Worm (Caenorhabditis elegans): ENCODE measurements around the gene metr-1.
A peak's percentile ranks its signal among the peaks of the same experiment; 100 is the strongest.

Gene metr-1

DNA sequence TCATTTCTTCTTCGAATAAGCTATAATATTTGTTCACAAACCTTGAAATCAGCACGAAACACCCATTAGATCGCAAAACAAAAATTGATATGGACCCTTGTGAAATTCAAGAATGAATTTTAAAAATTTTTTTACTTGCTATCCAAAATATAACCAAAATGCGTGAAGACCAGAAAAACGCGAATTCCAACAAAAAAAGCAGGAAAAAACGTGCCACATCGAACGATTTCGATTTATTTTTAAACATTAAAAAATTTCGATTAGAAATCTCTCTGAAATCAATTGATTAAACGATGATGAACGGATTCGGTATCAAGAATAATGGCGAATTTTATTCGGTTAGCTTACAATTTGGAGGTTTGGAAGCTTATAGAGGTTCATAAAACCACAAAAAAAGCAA, 21.0 kb downstream of the metr-1 start, which contains the start of the genes tceb-3 and gskl-1:
Gene tceb-3, minus strand, starts transcription at position 101 of the 400 bp plus-strand sequence.
Gene gskl-1, plus strand, starts transcription at position 243 of the 400 bp plus-strand sequence.
- TF ChIP-seq lin-15B (tag; optimal IDR thresholded peaks at IDR 0.05) (no peak), irx-1 (tag; optimal IDR thresholded peaks at IDR 0.05) (no peak), hpl-2 (GFP tag; optimal IDR thresholded peaks at IDR 0.05) (no peak), lin-14 (GFP tag; optimal IDR thresholded peaks at IDR 0.05) (no peak), xbp-1 (tag; optimal IDR thresholded peaks at IDR 0.05) (no peak), skn-1 (tag; optimal IDR thresholded peaks at IDR 0.05) (no peak), ces-1 (GFP tag; optimal IDR thresholded peaks at IDR 0.05) (no peak), snu-23 (GFP tag; optimal IDR thresholded peaks at IDR 0.05) (no peak), unc-86 (tag; optimal IDR thresholded peaks at IDR 0.05) (no peak), hlh-4 (tag; optimal IDR thresholded peaks at IDR 0.05) (no peak), nhr-12 (tag; optimal IDR thresholded peaks at IDR 0.05) (no peak), mab-9 (GFP tag; IDR thresholded peaks at IDR 0.05) (no peak), nhr-85 (tag) (no peak)

DNA sequence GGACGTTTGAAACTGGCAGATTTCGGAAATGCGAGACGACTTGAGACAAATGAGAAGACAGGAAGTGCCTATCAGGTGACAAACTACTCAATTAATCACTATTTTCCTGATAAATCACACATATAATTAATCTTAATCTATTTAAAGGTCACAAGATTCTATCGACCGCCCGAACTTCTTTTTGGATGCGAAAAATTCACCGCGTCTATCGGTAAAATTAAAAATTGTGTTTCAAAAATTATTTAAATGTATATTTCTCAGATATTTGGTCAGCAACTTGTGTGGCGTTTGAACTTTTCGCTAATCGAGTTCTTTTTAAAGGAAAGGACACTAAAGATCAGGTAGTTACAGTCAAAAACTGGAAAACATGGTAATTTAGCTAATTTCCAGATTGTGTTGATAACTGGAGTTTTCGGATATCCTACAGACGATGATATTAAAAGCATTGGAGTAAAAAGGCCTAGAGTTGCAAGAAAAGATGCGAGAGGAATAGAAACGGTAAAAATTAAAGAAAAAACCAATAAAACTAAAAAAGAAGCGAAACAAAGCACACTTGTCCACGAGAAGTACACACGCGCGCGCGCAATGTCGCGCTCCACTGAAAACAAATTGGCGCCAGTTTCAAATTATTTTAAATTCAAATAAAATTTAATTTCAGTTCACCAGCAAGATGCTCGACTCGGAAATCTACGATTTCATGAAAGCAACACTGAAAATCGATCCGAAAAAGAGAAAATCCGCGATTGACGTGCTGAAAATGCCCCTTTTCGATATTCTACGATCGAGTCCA, 22.1 kb downstream of the metr-1 start:
- peak; percentile 54 to 82 for TF ChIP-seq efl-1 (optimal IDR thresholded peaks at IDR 0.05)
- peak; percentile 66 to 84 for TF ChIP-seq efl-1 (GFP tag; optimal IDR thresholded peaks at IDR 0.05 in 1 of 2)
- peak in 2 of 3 experiments; percentile 34 to 65 for TF ChIP-seq dpl-1 (GFP tag; optimal IDR thresholded peaks at IDR 0.05)
- TF ChIP-seq vab-15 (tag; optimal IDR thresholded peaks at IDR 0.05): no peak
- peak; percentile 49 for TF ChIP-seq lin-39 (tag; optimal IDR thresholded peaks at IDR 0.05)
- TF ChIP-seq Y116A8C.19 (tag; optimal IDR thresholded peaks at IDR 0.05; ENCODE audit: borderline replicate concordance): no peak
- TF ChIP-seq pax-3 (tag; optimal IDR thresholded peaks at IDR 0.05): no peak
- no peak for TF ChIP-seq elt-2 (tag; optimal IDR thresholded peaks at IDR 0.05)
- no peak for TF ChIP-seq elt-3 (tag; optimal IDR thresholded peaks at IDR 0.05)
- TF ChIP-seq blmp-1 (tag; optimal IDR thresholded peaks at IDR 0.05): peak; percentile 14
- TF ChIP-seq nhr-85 (tag): peak; percentile 73
- no peak for TF ChIP-seq lsy-2 (tag; optimal IDR thresholded peaks at IDR 0.05)
- TF ChIP-seq fos-1 (tag; optimal IDR thresholded peaks at IDR 0.05): no peak
- peak; percentile 15 to 64 for TF ChIP-seq lin-35 (GFP tag; optimal IDR thresholded peaks at IDR 0.05)
- no peak for TF ChIP-seq nhr-90 (tag; optimal IDR thresholded peaks at IDR 0.05; ENCODE audit: poor library complexity)
- TF ChIP-seq zag-1 (tag; optimal IDR thresholded peaks at IDR 0.05): no peak
- TF ChIP-seq unc-30 (tag; optimal IDR thresholded peaks at IDR 0.05): no peak
- TF ChIP-seq ceh-82 (tag; optimal IDR thresholded peaks at IDR 0.05): no peak
- peak; percentile 27 for TF ChIP-seq lin-14 (GFP tag; optimal IDR thresholded peaks at IDR 0.05)
- TF ChIP-seq nhr-77 (tag; optimal IDR thresholded peaks at IDR 0.05): no peak
- TF ChIP-seq sptf-1 (tag; optimal IDR thresholded peaks at IDR 0.05): no peak
- peak; percentile 20 for TF ChIP-seq nhr-71 (tag; optimal IDR thresholded peaks at IDR 0.05)
- no peak for TF ChIP-seq aly-2 (tag; optimal IDR thresholded peaks at IDR 0.05)

- TF ChIP-seq lin-35 (GFP tag; optimal IDR thresholded peaks at IDR 0.05): peak in 1 of 2 experiments; percentile 2
- peak; percentile 20 for TF ChIP-seq elt-2 (tag; optimal IDR thresholded peaks at IDR 0.05)
- TF ChIP-seq sup-37 (GFP tag; optimal IDR thresholded peaks at IDR 0.05): no peak
These were observed 23.0 kb downstream of the metr-1 start for ce11 chrII:10949383-10949782.

DNA sequence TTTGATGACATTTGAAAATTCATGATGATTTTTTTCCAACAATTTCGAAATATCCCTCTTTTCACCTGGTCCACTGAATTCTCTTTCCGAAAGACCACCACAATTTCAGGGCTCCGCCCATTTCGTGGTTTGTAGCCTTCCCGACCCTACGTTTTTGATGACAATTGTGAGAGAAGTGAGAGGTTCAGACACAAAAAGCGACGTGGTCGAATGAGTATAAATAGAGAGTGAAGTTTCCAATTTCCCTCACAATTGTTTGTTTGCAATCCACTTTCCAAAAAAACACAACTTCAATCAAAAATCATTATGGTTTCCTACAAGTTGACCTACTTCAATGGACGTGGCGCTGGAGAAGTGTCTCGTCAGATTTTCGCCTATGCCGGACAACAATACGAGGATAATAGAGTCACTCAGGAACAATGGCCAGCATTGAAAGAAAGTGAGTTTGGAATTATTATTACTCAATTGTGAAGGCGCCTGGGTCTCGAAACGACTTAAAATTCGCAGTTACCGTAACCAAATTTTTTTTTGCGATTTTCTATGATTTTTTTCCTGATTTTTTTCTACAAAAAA, 23.8 kb downstream of the metr-1 start, which contains the start of gene gst-5:
Gene gst-5, plus strand, starts transcription at position 246 of the 573 bp plus-strand sequence.
- TF ChIP-seq lin-14 (GFP tag; optimal IDR thresholded peaks at IDR 0.05): peak; percentile 91
- no peak for TF ChIP-seq vab-15 (tag; optimal IDR thresholded peaks at IDR 0.05)
- TF ChIP-seq elt-2 (tag; optimal IDR thresholded peaks at IDR 0.05): peak; percentile 16
- no peak for TF ChIP-seq zag-1 (tag; optimal IDR thresholded peaks at IDR 0.05)
- TF ChIP-seq ztf-11 (tag; optimal IDR thresholded peaks at IDR 0.05): no peak
- no peak for TF ChIP-seq F16B12.6 (tag; optimal IDR thresholded peaks at IDR 0.05)
- TF ChIP-seq lin-13 (GFP tag; optimal IDR thresholded peaks at IDR 0.05): no peak
- no peak for TF ChIP-seq nhr-76 (tag; optimal IDR thresholded peaks at IDR 0.05)
- TF ChIP-seq nhr-85 (tag): peak; percentile 84
- peak; percentile 67 for TF ChIP-seq snu-23 (GFP tag; optimal IDR thresholded peaks at IDR 0.05)
- peak; percentile 27 for TF ChIP-seq isw-1 (GFP tag; IDR thresholded peaks at IDR 0.05)
- no peak for TF ChIP-seq sox-4 (tag; optimal IDR thresholded peaks at IDR 0.05)
- TF ChIP-seq Y116A8C.19 (tag; optimal IDR thresholded peaks at IDR 0.05; ENCODE audit: borderline replicate concordance): no peak
- TF ChIP-seq rnt-1 (tag; optimal IDR thresholded peaks at IDR 0.05): peak; percentile 71
- no peak for TF ChIP-seq unc-130 (tag; optimal IDR thresholded peaks at IDR 0.05)
- TF ChIP-seq aha-1 (tag; optimal IDR thresholded peaks at IDR 0.05): no peak
- peak; percentile 43 for TF ChIP-seq swsn-7 (tag; optimal IDR thresholded peaks at IDR 0.05)
- TF ChIP-seq fkh-4 (tag; optimal IDR thresholded peaks at IDR 0.05; ENCODE audit: borderline replicate concordance): no peak

Data from whole organism, L1 larva.